Fruit fly (Drosophila melanogaster) whole organism, embryonic: ENCODE data around the gene spg.
A peak's percentile ranks its signal among the peaks of the same experiment; 100 is the strongest.

Experiments
- Ada2b ChIP-seq: fragments of 200-800 bp; sonication (Bioruptor generic); IDR thresholded peaks from 2 replicates; pipeline ENCODE4 v1.3.6; 2022; ENCODE audit warnings: missing biosample characterization, missing genetic modification characterization
- Adf1 ChIP-seq: fragments of 200-800 bp; sonication (Bioruptor generic); IDR thresholded peaks from 2 replicates; pipeline ENCODE4 v1.3.6; 2022; ENCODE audit warnings: missing biosample characterization, missing genetic modification characterization
- CG10462 ChIP-seq: fragments of 200-800 bp; sonication (Bioruptor generic); optimal IDR thresholded peaks from 2 replicates; lab custom pipeline; 2016; ENCODE audit warnings: missing biosample characterization, missing genetic modification characterization
- CG10979 ChIP-seq: fragments of 200-800 bp; sonication (Bioruptor generic); optimal IDR thresholded peaks from 2 replicates; lab custom pipeline; 2018; ENCODE audit warnings: missing biosample characterization, mild to moderate bottlenecking, missing genetic modification characterization, moderate library complexity
- CG12659 ChIP-seq: fragments of 200-800 bp; sonication (Bioruptor generic); optimal IDR thresholded peaks from 3 replicates; lab custom pipeline; 2017; ENCODE audit warnings: mild to moderate bottlenecking, missing biosample characterization, missing genetic modification reagents, missing genetic modification characterization
- CG17802 ChIP-seq: fragments of 200-800 bp; sonication (Bioruptor generic); optimal IDR thresholded peaks from 2 replicates; lab custom pipeline; 2018; ENCODE audit warnings: missing biosample characterization, mild to moderate bottlenecking, missing genetic modification characterization, moderate library complexity
- CG18011 ChIP-seq: fragments of 200-800 bp; sonication (Bioruptor generic); optimal IDR thresholded peaks from 2 replicates; lab custom pipeline; 2017; ENCODE audit warnings: missing biosample characterization, missing genetic modification characterization, mild to moderate bottlenecking, moderate library complexity, missing genotype
- CG2678 ChIP-seq: fragments of 200-800 bp; sonication (Bioruptor generic); optimal IDR thresholded peaks from 3 replicates; lab custom pipeline; 2019; ENCODE audit warnings: missing biosample characterization, mild to moderate bottlenecking, missing genetic modification characterization, moderate library complexity
- CG31224 ChIP-seq: fragments of 200-800 bp; sonication (Bioruptor generic); IDR thresholded peaks from 2 replicates; pipeline ENCODE4 v1.3.6; 2022; ENCODE audit warnings: missing biosample characterization, missing genetic modification characterization
- CG4404 ChIP-seq: fragments of 200-800 bp; sonication (Bioruptor generic); IDR thresholded peaks from 2 replicates; pipeline ENCODE4 v1.3.6; 2022; ENCODE audit warnings: missing biosample characterization, missing genetic modification characterization
- CG4617 ChIP-seq: fragments of 200-800 bp; sonication (Bioruptor generic); optimal IDR thresholded peaks from 3 replicates; lab custom pipeline; 2016; ENCODE audit warnings: missing biosample characterization, missing genetic modification characterization, borderline replicate concordance
- CG6654 ChIP-seq: fragments of 200-800 bp; sonication (Bioruptor generic); optimal IDR thresholded peaks from 2 replicates; lab custom pipeline; 2017; ENCODE audit warnings: missing biosample characterization, mild to moderate bottlenecking, missing genetic modification characterization
- CG7372 ChIP-seq: fragments of 200-800 bp; sonication (Bioruptor generic); IDR thresholded peaks from 2 replicates; pipeline ENCODE4 v1.3.6; 2022; ENCODE audit warnings: missing biosample characterization, missing genetic modification characterization
- CG7786 ChIP-seq: fragments of 200-800 bp; sonication (Bioruptor generic); optimal IDR thresholded peaks from 2 replicates; lab custom pipeline; 2016; ENCODE audit warnings: missing biosample characterization, missing genetic modification characterization
- CG8089 ChIP-seq: fragments of 200-800 bp; sonication (Bioruptor generic); optimal IDR thresholded peaks from 3 replicates; lab custom pipeline; 2016; ENCODE audit warnings: missing biosample characterization, missing genetic modification characterization
- CG8388 ChIP-seq: fragments of 200-800 bp; sonication (Bioruptor generic); optimal IDR thresholded peaks from 2 replicates; lab custom pipeline; 2019; ENCODE audit warnings: missing biosample characterization, mild to moderate bottlenecking, missing genetic modification characterization, moderate library complexity
- CG8944 ChIP-seq: fragments of 200-800 bp; sonication (Bioruptor generic); optimal IDR thresholded peaks from 3 replicates; lab custom pipeline; 2016; ENCODE audit warnings: missing biosample characterization, missing genetic modification characterization
- CG9932 ChIP-seq: fragments of 200-800 bp; sonication (Bioruptor generic); IDR thresholded peaks from 2 replicates; pipeline ENCODE4 v1.3.6; 2022; ENCODE audit warnings: missing biosample characterization, missing genetic modification characterization
- Camta ChIP-seq: fragments of 200-800 bp; sonication (Bioruptor generic); optimal IDR thresholded peaks from 2 replicates; lab custom pipeline; 2016; ENCODE audit warnings: missing biosample characterization, missing genetic modification characterization
- Drgx ChIP-seq: fragments of 200-800 bp; sonication (Bioruptor generic); IDR thresholded peaks from 2 replicates; pipeline ENCODE4 v1.3.6; 2022; ENCODE audit warnings: missing biosample characterization, missing genetic modification characterization
- Ets65A ChIP-seq: fragments of 200-800 bp; sonication (Bioruptor generic); peaks from one replicate; lab custom pipeline; 2016; ENCODE audit warnings: missing biosample characterization, missing genetic modification characterization
- Fer1 ChIP-seq: fragments of 200-800 bp; sonication (Bioruptor generic); optimal IDR thresholded peaks from 2 replicates; lab custom pipeline; 2017; ENCODE audit warnings: missing biosample characterization, mild to moderate bottlenecking, missing genetic modification characterization
- H2.0 ChIP-seq: fragments of 200-800 bp; sonication (Bioruptor generic); IDR thresholded peaks from 2 replicates; pipeline ENCODE4 v1.3.6; 2022; ENCODE audit warnings: missing biosample characterization, missing genetic modification characterization
- HLH54F ChIP-seq: fragments of 200-800 bp; sonication (Bioruptor generic); optimal IDR thresholded peaks from 3 replicates; lab custom pipeline; 2016; ENCODE audit warnings: missing biosample characterization, missing genetic modification characterization
- HmgZ ChIP-seq: fragments of 200-800 bp; sonication (Bioruptor generic); optimal IDR thresholded peaks from 2 replicates; lab custom pipeline; 2018; ENCODE audit warnings: missing biosample characterization, mild to moderate bottlenecking, missing genetic modification characterization
- MBD-R2 ChIP-seq: fragments of 200-800 bp; sonication (Bioruptor generic); IDR thresholded peaks from 2 replicates; pipeline ENCODE4 v1.3.6; 2022; ENCODE audit warnings: missing biosample characterization, missing genetic modification characterization
- Usf ChIP-seq: fragments of 200-800 bp; sonication (Bioruptor generic); optimal IDR thresholded peaks from 2 replicates; lab custom pipeline; 2017; ENCODE audit warnings: missing genotype, missing biosample characterization, missing genetic modification characterization
- Xbp1 ChIP-seq: fragments of 200-800 bp; sonication (Bioruptor generic); optimal IDR thresholded peaks from 3 replicates; lab custom pipeline; 2016; ENCODE audit warnings: missing biosample characterization, mild to moderate bottlenecking, missing genetic modification characterization
- bigmax ChIP-seq: fragments of 200-800 bp; sonication (Bioruptor generic); optimal IDR thresholded peaks from 2 replicates; lab custom pipeline; 2018; ENCODE audit warnings: missing biosample characterization, mild to moderate bottlenecking, missing genetic modification characterization
- bsh ChIP-seq, 2 experiments: fragments of 200-800 bp; sonication (Bioruptor generic); optimal IDR thresholded peaks; 2 replicates each; lab custom pipeline; 2017 to 2018; ENCODE audit warnings: mild to moderate bottlenecking in 2 of 2, missing biosample characterization in 2 of 2, missing genetic modification characterization in 2 of 2, moderate library complexity in 1 of 2
- fu2 ChIP-seq: fragments of 200-800 bp; sonication (Bioruptor generic); optimal IDR thresholded peaks from 2 replicates; lab custom pipeline; 2016; ENCODE audit warnings: missing biosample characterization, missing genetic modification characterization
- gce ChIP-seq: fragments of 200-800 bp; sonication (Bioruptor generic); IDR thresholded peaks from 3 replicates; pipeline ENCODE4 v1.3.6; 2022; ENCODE audit warnings: missing biosample characterization, missing genetic modification characterization
- kay ChIP-seq: fragments of 200-800 bp; sonication (Bioruptor generic); optimal IDR thresholded peaks from 2 replicates; lab custom pipeline; 2016; ENCODE audit warnings: missing biosample characterization, missing genetic modification characterization
- knrl ChIP-seq: fragments of 200-800 bp; sonication (Bioruptor generic); IDR thresholded peaks from 3 replicates; pipeline ENCODE4 v1.3.6; 2022; ENCODE audit warnings: missing biosample characterization, missing genetic modification characterization; ENCODE audit not compliant: partially characterized antibody
- lola ChIP-seq, 3 experiments: fragments of >200 bp in 2 of 3; fragments of 200-800 bp in 1 of 3; sonication (Bioruptor generic) in 1 of 3; optimal IDR thresholded peaks; 2 replicates each; lab custom pipeline; 2017 to 2019; ENCODE audit warnings: missing biosample characterization in 3 of 3, missing genetic modification characterization in 3 of 3, mild to moderate bottlenecking in 1 of 3, moderate library complexity in 1 of 3
- luna ChIP-seq: fragments of 200-800 bp; sonication (Bioruptor generic); optimal IDR thresholded peaks from 2 replicates; lab custom pipeline; 2016; ENCODE audit warnings: missing biosample characterization, missing genetic modification characterization
- mld ChIP-seq: fragments of 200-800 bp; sonication (Bioruptor generic); IDR thresholded peaks from 3 replicates; pipeline ENCODE4 v1.3.6; 2022; ENCODE audit warnings: missing biosample characterization, missing genetic modification characterization; ENCODE audit not compliant: partially characterized antibody
- pnt ChIP-seq: fragments of 200-800 bp; sonication (Bioruptor generic); optimal IDR thresholded peaks from 3 replicates; lab custom pipeline; 2016; ENCODE audit warnings: missing biosample characterization, missing genetic modification characterization
- psq ChIP-seq: fragments of 200-800 bp; sonication (Bioruptor generic); optimal IDR thresholded peaks from 2 replicates; lab custom pipeline; 2017; ENCODE audit warnings: missing biosample characterization, missing genetic modification characterization
- ranshi ChIP-seq: fragments of 200-800 bp; sonication (Bioruptor generic); IDR thresholded peaks from 2 replicates; pipeline ENCODE4 v1.3.6; 2022; ENCODE audit warnings: missing biosample characterization, missing genetic modification characterization
- sens ChIP-seq: fragments of 200-800 bp; sonication (Bioruptor generic); peaks from one replicate; lab custom pipeline; 2016; ENCODE audit warnings: missing biosample characterization, missing genetic modification characterization
- seq ChIP-seq: fragments of 200-800 bp; sonication (Bioruptor generic); IDR thresholded peaks from 2 replicates; pipeline ENCODE4 v1.3.6; 2022; ENCODE audit warnings: missing biosample characterization, missing genetic modification characterization
- sim ChIP-seq: fragments of 200-800 bp; sonication (Bioruptor generic); IDR thresholded peaks from 2 replicates; pipeline ENCODE4 v1.3.6; 2022; ENCODE audit warnings: missing biosample characterization, missing genetic modification characterization
- sima ChIP-seq: fragments of 200-800 bp; sonication (Bioruptor generic); optimal IDR thresholded peaks from 2 replicates; lab custom pipeline; 2016; ENCODE audit warnings: missing biosample characterization, missing genetic modification characterization
- wor ChIP-seq: fragments of 200-800 bp; sonication (Bioruptor generic); IDR thresholded peaks from 2 replicates; pipeline ENCODE4 v1.3.6; 2022; ENCODE audit warnings: missing biosample characterization, missing genetic modification characterization

spg gene

dm6 chr3R:28811677-28812465, 33.2 kb upstream of the spg start, which contains the start of gene Prp39 (continued):
- TF ChIP-seq sima (GFP tag; lab: Kevin White, UChicago) (no peak), Adf1 (0 out of 2 replicates have a peak, but pooled peaks have one; percentile 15), H2.0 (GFP tag; lab: Robert Waterston, UW) (peak; percentile 41; the same call in 1 of the 2 replicates), CG10979 (tag; lab: Kevin White, UChicago) (peak; percentile 5), kay (GFP tag; lab: Kevin White, UChicago) (peak; percentile 60), CG2678 (tag; lab: Kevin White, UChicago) (no peak)

dm6 chr3R:28819555-28820305, 25.3 kb upstream of the spg start, which contains the start of the genes CG1523 and CG1647:
CG1523 (minus strand) TSS chr3R:28819668.
CG1647 (plus strand) TSS chr3R:28820221.
- peak; percentile 16; the same call in 1 of the 2 replicates for TF ChIP-seq seq (GFP tag; lab: Robert Waterston, UW)
- TF ChIP-seq CG7786 (GFP tag; lab: Kevin White, UChicago), result peak; percentile 48
- TF ChIP-seq lola (GFP tag; optimal IDR thresholded peaks at IDR 0.05; lab: Kevin White, UChicago), result peak in 1 of 3 experiments; percentile 78
- no peak for TF ChIP-seq Adf1
- TF ChIP-seq pnt, result peak; percentile 55
- TF ChIP-seq Xbp1 (GFP tag; lab: Kevin White, UChicago), result peak; percentile 68
- peak; percentile 70 for TF ChIP-seq fu2
- peak; percentile 71 for TF ChIP-seq CG10979 (tag; lab: Kevin White, UChicago)
- TF ChIP-seq gce (GFP tag; lab: Robert Waterston, UW), result peak; percentile 38; the same call in 1 of the 3 replicates
- peak; percentile 49 for TF ChIP-seq Usf (GFP tag; lab: Kevin White, UChicago)
- TF ChIP-seq sens, result peak; percentile 95
- TF ChIP-seq mld (GFP tag; lab: Robert Waterston, UW), result no peak
- TF ChIP-seq CG17802, result peak; percentile 8
- peak; percentile 57 for TF ChIP-seq CG8388 (GFP tag; lab: Kevin White, UChicago)
- TF ChIP-seq CG12659 (GFP tag; lab: Kevin White, UChicago), result peak; percentile 67
- peak; percentile 56; the same call in 2 of the 3 replicates for TF ChIP-seq knrl (GFP tag; lab: Robert Waterston, UW)
- TF ChIP-seq ranshi (GFP tag; lab: Robert Waterston, UW), result peak; percentile 34; the same call in 1 of the 2 replicates
- TF ChIP-seq CG10462, result peak; percentile 19
- TF ChIP-seq Fer1 (GFP tag; lab: Kevin White, UChicago), result peak; percentile 59
- TF ChIP-seq CG6654 (GFP tag; lab: Kevin White, UChicago), result peak; percentile 3
- TF ChIP-seq HLH54F, result peak; percentile 59
- TF ChIP-seq Ets65A (GFP tag; lab: Kevin White, UChicago), result peak; percentile 93
- peak; percentile 20 for TF ChIP-seq luna
- TF ChIP-seq Ada2b (GFP tag; lab: Robert Waterston, UW), result peak; percentile 29; the same call in 1 of the 2 replicates
- peak; percentile 73 for TF ChIP-seq MBD-R2 (GFP tag; lab: Robert Waterston, UW)
- peak; percentile 67 for TF ChIP-seq CG4617
- 0 out of 2 replicates have a peak, but pooled peaks have one; percentile 7 for TF ChIP-seq sim (GFP tag; lab: Robert Waterston, UW)
- peak; percentile 60 for TF ChIP-seq CG4404 (GFP tag; lab: Robert Waterston, UW)
- TF ChIP-seq CG9932 (GFP tag; lab: Robert Waterston, UW), result peak; percentile 57
- TF ChIP-seq psq, result no peak
- TF ChIP-seq bigmax (GFP tag; lab: Kevin White, UChicago), result no peak
- TF ChIP-seq CG7372, result 0 out of 2 replicates have a peak, but pooled peaks have one; percentile 48
- TF ChIP-seq wor (GFP tag; lab: Robert Waterston, UW), result peak; percentile 41; the same call in 1 of the 2 replicates
- TF ChIP-seq bsh (GFP tag; optimal IDR thresholded peaks at IDR 0.05; lab: Kevin White, UChicago), result peak in 1 of 2 experiments; percentile 69
- TF ChIP-seq Drgx, result peak; percentile 34; the same call in 1 of the 2 replicates
- TF ChIP-seq Camta, result peak; percentile 12
- TF ChIP-seq CG8089, result peak; percentile 53
- TF ChIP-seq CG18011 (GFP tag; lab: Kevin White, UChicago), result peak; percentile 19
- TF ChIP-seq CG31224 (GFP tag; lab: Robert Waterston, UW), result peak; percentile 15; the same call in 1 of the 2 replicates
- peak; percentile 48 for TF ChIP-seq HmgZ
- peak; percentile 61 for TF ChIP-seq CG8944 (GFP tag; lab: Kevin White, UChicago)
